Fruit fly (Drosophila melanogaster): ENCODE results near the gene btsz.

Gene btsz

dm6 chr3R:14758331-14758730 lies 117.0 kb downstream of the btsz start:
- peak; percentile 70 for TF ChIP-seq CG32006 (GFP tag; optimal IDR thresholded peaks at IDR 0.05)
- TF ChIP-seq spab (GFP tag; optimal IDR thresholded peaks at IDR 0.05): no peak
- no peak for TF ChIP-seq CG6808 (GFP tag; optimal IDR thresholded peaks at IDR 0.05)
- peak; percentile 26 for TF ChIP-seq pdm3 (GFP tag; optimal IDR thresholded peaks at IDR 0.05)
- peak; percentile 87 for TF ChIP-seq eg (GFP tag; IDR thresholded peaks at IDR 0.05)
- peak; percentile 22 for TF ChIP-seq achi (GFP tag; optimal IDR thresholded peaks at IDR 0.05)
- no peak for TF ChIP-seq Eip75B (GFP tag; optimal IDR thresholded peaks at IDR 0.05)
- no peak for TF ChIP-seq CG10631 (GFP tag; optimal IDR thresholded peaks at IDR 0.05)
- TF ChIP-seq CG6276 (GFP tag; optimal IDR thresholded peaks at IDR 0.05): peak; percentile 73
- no peak for TF ChIP-seq CG6163 (GFP tag; IDR thresholded peaks at IDR 0.05)
- TF ChIP-seq Sox102F (GFP tag; optimal IDR thresholded peaks at IDR 0.05): no peak
- TF ChIP-seq Gug (GFP tag; IDR thresholded peaks at IDR 0.05): no peak
- TF ChIP-seq CG8119 (GFP tag; IDR thresholded peaks at IDR 0.05): peak; percentile 79
- TF ChIP-seq Sox15 (GFP tag; optimal IDR thresholded peaks at IDR 0.05): no peak
- TF ChIP-seq CG6792 (GFP tag; optimal IDR thresholded peaks at IDR 0.05): no peak
- peak; percentile 86 for TF ChIP-seq CG15336 (GFP tag; IDR thresholded peaks at IDR 0.05)
- TF ChIP-seq CG4318 (GFP tag; optimal IDR thresholded peaks at IDR 0.05): peak; percentile 12
- TF ChIP-seq CG11294 (GFP tag; IDR thresholded peaks at IDR 0.05): peak; percentile 43; the same call in 1 of the 2 replicates
- TF ChIP-seq CG3919 (GFP tag; optimal IDR thresholded peaks at IDR 0.05): peak; percentile 10
- TF ChIP-seq Eip78C (GFP tag): no peak
- TF ChIP-seq OdsH (GFP tag; optimal IDR thresholded peaks at IDR 0.05): peak; percentile 39
- TF ChIP-seq topi (GFP tag; optimal IDR thresholded peaks at IDR 0.05): no peak
- no peak for TF ChIP-seq CG11902 (GFP tag; optimal IDR thresholded peaks at IDR 0.05)
- TF ChIP-seq Hr39 (GFP tag; optimal IDR thresholded peaks at IDR 0.05): no peak
- no peak for TF ChIP-seq vri (GFP tag; optimal IDR thresholded peaks at IDR 0.05)
- TF ChIP-seq Hr4 (GFP tag; optimal IDR thresholded peaks at IDR 0.05): peak; percentile 51
- TF ChIP-seq acj6 (GFP tag; optimal IDR thresholded peaks at IDR 0.05): no peak
- TF ChIP-seq Smox (GFP tag; optimal IDR thresholded peaks at IDR 0.05): no peak
- TF ChIP-seq net (GFP tag; optimal IDR thresholded peaks at IDR 0.05): peak; percentile 2

dm6 chr3R:14756040-14756439 lies 119.2 kb downstream of the btsz start:
- TF ChIP-seq Eip78C (GFP tag): no peak
- peak; percentile 33; the same call in 1 of the 3 replicates for TF ChIP-seq eg (GFP tag; IDR thresholded peaks at IDR 0.05)
- peak; percentile 36 for TF ChIP-seq net (GFP tag; optimal IDR thresholded peaks at IDR 0.05)
- TF ChIP-seq svp (GFP tag): peak; percentile 83
- TF ChIP-seq CG6163 (GFP tag; IDR thresholded peaks at IDR 0.05): peak; percentile 28; the same call in 1 of the 3 replicates
- TF ChIP-seq esn (GFP tag; optimal IDR thresholded peaks at IDR 0.05): no peak

dm6 chr3R:14754806-14755488 lies 120.3 kb downstream of the btsz start:
- TF ChIP-seq dac (GFP tag; optimal IDR thresholded peaks at IDR 0.05): no peak
- peak; percentile 11 for TF ChIP-seq CG6854 (GFP tag; optimal IDR thresholded peaks at IDR 0.05)
- TF ChIP-seq acj6 (GFP tag; optimal IDR thresholded peaks at IDR 0.05): peak; percentile 44
- TF ChIP-seq Met (GFP tag; optimal IDR thresholded peaks at IDR 0.05): peak; percentile 78
- no peak for TF ChIP-seq spab (GFP tag; optimal IDR thresholded peaks at IDR 0.05)
- no peak for TF ChIP-seq CG11294 (GFP tag; IDR thresholded peaks at IDR 0.05)
- no peak for TF ChIP-seq CG16779 (tag; optimal IDR thresholded peaks at IDR 0.05)
- peak; percentile 44 for TF ChIP-seq net (GFP tag; optimal IDR thresholded peaks at IDR 0.05)
- peak; percentile 65 for TF ChIP-seq Sox102F (GFP tag; optimal IDR thresholded peaks at IDR 0.05)
- peak; percentile 69 for TF ChIP-seq vri (GFP tag; optimal IDR thresholded peaks at IDR 0.05)
- peak; percentile 32 for TF ChIP-seq Sox15 (GFP tag; optimal IDR thresholded peaks at IDR 0.05)
- TF ChIP-seq esn (GFP tag; optimal IDR thresholded peaks at IDR 0.05): peak; percentile 83
- TF ChIP-seq Blimp-1 (GFP tag; optimal IDR thresholded peaks at IDR 0.05): peak; percentile 39
- peak; percentile 22 for TF ChIP-seq CG11762 (GFP tag; optimal IDR thresholded peaks at IDR 0.05; ENCODE audit: insufficient read depth)
- peak; percentile 53; the same call in 1 of the 2 replicates for TF ChIP-seq CG15336 (GFP tag; IDR thresholded peaks at IDR 0.05)
- peak; percentile 66 for TF ChIP-seq CG3919 (GFP tag; optimal IDR thresholded peaks at IDR 0.05)
- TF ChIP-seq salr (GFP tag; optimal IDR thresholded peaks at IDR 0.05): no peak
- peak; percentile 82 for TF ChIP-seq topi (GFP tag; optimal IDR thresholded peaks at IDR 0.05)
- TF ChIP-seq CG4318 (GFP tag; optimal IDR thresholded peaks at IDR 0.05): no peak
- no peak for TF ChIP-seq Hr38 (GFP tag; optimal IDR thresholded peaks at IDR 0.05)
- no peak for TF ChIP-seq Ets96B (tag; optimal IDR thresholded peaks at IDR 0.05)
- TF ChIP-seq CG6808 (GFP tag; optimal IDR thresholded peaks at IDR 0.05): no peak
- TF ChIP-seq pdm3 (GFP tag; optimal IDR thresholded peaks at IDR 0.05): peak; percentile 43
- TF ChIP-seq CG10669 (GFP tag; optimal IDR thresholded peaks at IDR 0.05): no peak
- peak; percentile 79 for TF ChIP-seq cyc (GFP tag; optimal IDR thresholded peaks at IDR 0.05)
- TF ChIP-seq CG31627 (GFP tag; optimal IDR thresholded peaks at IDR 0.05): peak; percentile 73
- TF ChIP-seq Gug (GFP tag; IDR thresholded peaks at IDR 0.05): peak; percentile 22; the same call in 1 of the 2 replicates
- TF ChIP-seq Eip93F (GFP tag; optimal IDR thresholded peaks at IDR 0.05): peak; percentile 54
- TF ChIP-seq CG34406 (GFP tag; optimal IDR thresholded peaks at IDR 0.05): peak; percentile 66
- peak; percentile 49 for TF ChIP-seq Hr4 (GFP tag; optimal IDR thresholded peaks at IDR 0.05)
- 0 out of 3 replicates have a peak, but pooled peaks have one; percentile 39 for TF ChIP-seq CG8119 (GFP tag; IDR thresholded peaks at IDR 0.05)

All from whole organism, prepupa.